Fruit fly (Drosophila melanogaster) whole organism, pupa: ENCODE results near the gene rst.

Experiments
- CG10348 ChIP-seq: fragments of 200-800 bp; sonication (Bioruptor generic); IDR thresholded peaks from 2 replicates; pipeline ENCODE4 v1.3.6; 2022; ENCODE audit warnings: missing biosample characterization, missing genetic modification characterization
- CG12605 ChIP-seq: fragments of 200-800 bp; sonication (Bioruptor generic); IDR thresholded peaks from 2 replicates; pipeline ENCODE4 v1.3.6; 2022; ENCODE audit warnings: missing biosample characterization, missing genetic modification characterization
- CG14655 ChIP-seq: fragments of 200-800 bp; sonication (Bioruptor generic); optimal IDR thresholded peaks from 3 replicates; lab custom pipeline; 2017; ENCODE audit warnings: mild to moderate bottlenecking, missing biosample characterization, missing genetic modification reagents, missing genetic modification characterization
- CG15710 ChIP-seq: fragments of 200-800 bp; sonication (Bioruptor generic); optimal IDR thresholded peaks from 2 replicates; lab custom pipeline; 2018; ENCODE audit warnings: missing biosample characterization, mild to moderate bottlenecking, missing genetic modification characterization, moderate library complexity
- CG34367 ChIP-seq: fragments of 200-800 bp; sonication (Bioruptor generic); optimal IDR thresholded peaks from 2 replicates; lab custom pipeline; 2018; ENCODE audit warnings: missing biosample characterization, mild to moderate bottlenecking, missing genetic modification characterization
- CG4496 ChIP-seq: fragments of 200-800 bp; sonication (Bioruptor generic); IDR thresholded peaks from 3 replicates; pipeline ENCODE4 v1.3.6; 2022; ENCODE audit warnings: missing biosample characterization, missing genetic modification characterization
- CG9948 ChIP-seq: fragments of 200-800 bp; sonication (Bioruptor generic); optimal IDR thresholded peaks from 2 replicates; lab custom pipeline; 2018; ENCODE audit warnings: missing biosample characterization, mild to moderate bottlenecking, missing genetic modification characterization, moderate library complexity
- EcR ChIP-seq: fragments of 200-800 bp; sonication (Bioruptor generic); optimal IDR thresholded peaks from 3 replicates; lab custom pipeline; 2019; ENCODE audit warnings: missing biosample characterization, missing genetic modification characterization, mild to moderate bottlenecking, moderate library complexity, missing genetic modification reagents
- Pif1A ChIP-seq: fragments of 200-800 bp; sonication (Bioruptor generic); optimal IDR thresholded peaks from 3 replicates; lab custom pipeline; 2016; ENCODE audit warnings: missing biosample characterization, missing genetic modification characterization
- Pif1B ChIP-seq: fragments of 200-800 bp; sonication (Bioruptor generic); optimal IDR thresholded peaks from 3 replicates; lab custom pipeline; 2016; ENCODE audit warnings: missing biosample characterization, missing genetic modification characterization
- Snoo ChIP-seq: fragments of 200-800 bp; sonication (Bioruptor generic); optimal IDR thresholded peaks from 3 replicates; lab custom pipeline; 2017; ENCODE audit warnings: missing biosample characterization, mild to moderate bottlenecking, missing genetic modification characterization, inconsistent platforms
- fd96Ca ChIP-seq: fragments of 200-800 bp; sonication (Bioruptor generic); IDR thresholded peaks from 3 replicates; pipeline ENCODE4 v1.3.6; 2022; ENCODE audit warnings: missing biosample characterization, missing genetic modification characterization
- gl ChIP-seq: fragments of 200-800 bp; sonication (Bioruptor generic); optimal IDR thresholded peaks from 2 replicates; lab custom pipeline; 2018; ENCODE audit warnings: missing biosample characterization, mild to moderate bottlenecking, missing genetic modification characterization
- rn ChIP-seq: fragments of 200-800 bp; sonication (Bioruptor generic); IDR thresholded peaks from 2 replicates; pipeline ENCODE4 v1.3.6; 2022; ENCODE audit warnings: missing biosample characterization, missing genetic modification characterization

DNA sequence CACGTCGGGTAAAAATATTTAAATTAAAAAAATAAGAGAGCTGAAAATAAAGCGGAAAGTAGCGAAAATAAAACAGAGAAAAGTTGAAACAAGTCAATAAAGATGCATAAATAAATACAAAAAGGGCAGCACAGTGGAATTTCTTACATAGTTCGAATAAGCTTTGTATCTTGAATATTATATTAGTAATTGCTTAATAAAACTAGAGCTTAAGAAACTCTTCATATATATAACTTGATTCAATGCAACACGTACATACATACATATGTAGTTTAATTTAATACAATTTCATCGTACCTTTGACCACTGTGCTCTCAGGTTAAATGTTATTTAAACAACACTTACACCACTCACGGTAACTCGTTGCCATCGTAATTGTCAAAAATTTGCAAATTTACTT lies 38.4 kb upstream of the rst start:
- no peak for TF ChIP-seq CG9948 (tag; lab: Kevin White, UChicago)
- TF ChIP-seq CG4496 (GFP tag; lab: Robert Waterston, UW), result no peak
- TF ChIP-seq CG15710, result no peak
- no peak for TF ChIP-seq Pif1A (GFP tag; lab: Kevin White, UChicago)
- TF ChIP-seq rn, result no peak
- TF ChIP-seq fd96Ca, result no peak
- TF ChIP-seq CG10348, result no peak
- no peak for TF ChIP-seq Pif1B (GFP tag; lab: Kevin White, UChicago)
- no peak for TF ChIP-seq gl (tag; lab: Kevin White, UChicago)
- TF ChIP-seq EcR (GFP tag; lab: Kevin White, UChicago), result no peak
- no peak for TF ChIP-seq CG34367
- no peak for TF ChIP-seq Snoo
- TF ChIP-seq CG12605 (GFP tag; lab: Robert Waterston, UW), result no peak
- no peak for TF ChIP-seq CG14655
